Fruit fly (Drosophila melanogaster) whole organism, larva: ENCODE results near the gene primo-2.
A peak's percentile ranks its signal among the peaks of the same experiment; 100 is the strongest.

Experiments used
- noc ChIP-seq: fragments of 200-800 bp; sonication (Bioruptor generic); optimal IDR thresholded peaks from 3 replicates; lab custom pipeline; 2019; ENCODE audit warnings: missing biosample characterization, mild to moderate bottlenecking, missing genetic modification characterization, moderate library complexity

primo-2 gene

DNA sequence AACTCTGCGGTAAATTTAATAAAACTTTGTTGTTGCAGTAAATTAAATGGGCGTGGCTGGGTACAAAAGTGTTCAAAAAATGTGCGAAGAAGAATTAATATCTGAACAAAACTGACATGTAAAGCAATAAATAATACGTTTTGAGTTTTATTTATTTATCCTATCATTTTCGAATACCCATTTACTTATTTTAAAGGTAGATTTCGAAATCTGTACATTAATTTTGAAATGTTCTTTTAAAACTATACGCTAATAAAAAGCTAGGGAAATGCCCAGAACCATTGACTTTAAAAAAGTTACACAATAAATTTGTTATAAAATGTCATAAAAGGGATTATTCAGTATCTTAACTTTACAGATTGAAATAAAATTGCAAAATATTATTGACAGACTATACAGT is at the start of gene primo-2, which contains the start of gene primo-1:
Gene primo-2 (minus strand): TSS at position 101 of the 400 bp plus-strand sequence.
Gene primo-1 (minus strand): TSS at position 101 of the 400 bp plus-strand sequence.
- TF ChIP-seq noc: no peak

DNA sequence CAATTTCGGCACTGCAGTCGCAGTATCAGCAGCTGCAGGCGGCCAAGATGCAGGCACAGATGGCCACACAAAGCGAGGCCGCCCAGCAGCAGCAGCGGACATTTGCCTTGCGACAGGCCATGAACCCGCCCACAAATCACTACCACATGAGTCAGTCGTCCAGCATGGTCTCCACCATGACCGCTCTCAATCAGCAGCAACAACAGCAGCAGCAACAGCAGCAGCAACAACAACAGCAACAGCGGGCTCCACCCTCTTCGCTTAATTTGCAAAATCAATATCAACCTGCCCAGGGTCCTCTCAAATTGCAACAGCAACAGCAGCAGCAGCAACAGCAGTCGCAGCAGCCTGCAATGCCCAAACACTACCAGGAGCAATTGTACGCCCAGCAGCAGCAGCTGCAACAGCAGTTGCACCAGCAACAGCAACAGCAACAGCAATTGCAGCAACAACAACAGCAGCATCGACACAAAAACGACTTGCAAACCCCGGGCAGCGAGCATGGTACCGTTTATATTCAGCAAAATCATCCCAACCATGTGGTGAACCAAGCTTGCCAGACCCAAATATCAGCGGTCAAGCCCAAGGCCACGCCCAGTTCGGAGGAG is 34.5 kb upstream of the primo-2 start:
- TF ChIP-seq noc: no peak

DNA sequence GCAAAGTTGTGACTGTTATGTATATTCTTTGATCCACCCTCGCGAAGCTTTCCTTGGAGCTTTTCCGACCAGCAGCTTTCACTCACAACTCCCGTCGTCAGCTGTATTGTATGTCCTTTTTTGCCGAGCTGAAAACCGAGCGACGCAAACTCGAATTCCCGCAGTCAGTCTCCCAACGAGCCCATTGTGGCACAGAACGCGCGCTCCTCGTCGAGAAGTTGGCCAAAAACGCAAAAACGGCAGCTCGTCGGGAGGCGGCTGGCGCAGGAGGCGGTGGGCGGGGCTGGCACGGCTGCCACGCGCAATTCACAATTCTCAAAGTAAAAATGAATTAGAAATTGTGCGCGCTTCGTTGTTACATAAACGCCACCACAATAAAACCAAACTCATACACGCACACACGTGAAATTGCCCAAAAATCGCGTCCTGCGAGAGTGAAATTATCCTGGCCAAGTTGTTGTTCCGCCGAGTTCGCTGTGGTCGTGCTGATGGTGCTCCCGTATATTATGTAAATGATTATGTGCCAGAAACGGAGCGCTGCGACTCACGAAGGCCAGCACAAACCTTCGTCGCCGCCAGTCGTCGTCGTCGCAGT is 23.8 kb upstream of the primo-2 start:
- TF ChIP-seq noc: no peak

DNA sequence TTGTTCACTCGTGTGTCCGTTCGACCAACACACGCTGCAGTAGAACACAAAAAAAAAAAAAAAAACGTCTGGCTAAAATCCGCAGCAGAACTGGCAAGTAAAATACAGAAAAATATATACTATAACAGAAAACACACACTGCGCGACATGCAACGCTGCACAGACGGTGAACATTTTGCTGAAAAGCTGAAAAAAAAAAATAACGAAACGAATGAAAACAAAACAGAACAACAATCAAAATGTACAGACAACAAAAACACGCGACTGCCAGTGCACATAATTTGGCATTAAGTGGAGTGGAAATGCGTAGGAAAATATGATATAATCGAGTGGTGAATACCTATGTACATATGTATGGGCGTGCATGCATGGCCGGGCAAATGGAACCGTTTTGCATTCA is 18.4 kb upstream of the primo-2 start:
- TF ChIP-seq noc: no peak

DNA sequence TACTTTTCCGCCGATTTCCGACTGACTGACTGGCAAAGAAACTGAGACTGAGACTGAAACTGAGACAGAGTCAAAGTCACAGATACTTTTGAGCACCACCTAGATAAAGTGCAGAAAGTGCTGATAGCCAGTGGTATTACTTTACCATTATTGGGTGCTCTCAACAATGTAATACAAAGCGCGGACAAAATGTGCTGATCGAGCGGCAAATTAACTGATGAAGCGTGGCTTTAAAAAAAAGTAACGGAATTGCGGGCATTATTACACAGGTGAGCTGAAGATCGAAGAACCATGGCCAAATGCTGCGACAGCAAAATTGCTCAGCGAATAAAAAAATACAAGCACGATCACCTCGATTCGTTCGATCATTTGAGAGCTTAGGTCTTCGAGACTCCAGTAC is 17.3 kb upstream of the primo-2 start:
- TF ChIP-seq noc: no peak

DNA sequence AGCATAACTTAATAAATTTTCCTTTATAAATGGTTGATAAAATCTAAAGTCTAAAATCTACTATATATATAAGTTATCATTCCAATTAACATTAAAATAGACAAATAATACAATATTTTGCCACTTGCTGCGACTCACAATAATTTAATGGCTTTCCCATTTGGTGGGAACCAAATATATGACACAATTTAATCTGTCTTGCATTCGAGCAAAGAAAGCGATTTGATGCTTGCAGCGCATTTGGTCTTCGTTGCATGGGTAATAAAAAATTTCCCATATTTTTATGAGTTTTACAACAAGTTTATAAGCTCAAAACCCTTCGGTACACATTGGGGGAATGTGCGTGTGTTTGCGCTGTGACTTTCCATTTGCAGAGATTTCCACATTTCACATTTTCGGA is 15.2 kb upstream of the primo-2 start:
- no peak for TF ChIP-seq noc

DNA sequence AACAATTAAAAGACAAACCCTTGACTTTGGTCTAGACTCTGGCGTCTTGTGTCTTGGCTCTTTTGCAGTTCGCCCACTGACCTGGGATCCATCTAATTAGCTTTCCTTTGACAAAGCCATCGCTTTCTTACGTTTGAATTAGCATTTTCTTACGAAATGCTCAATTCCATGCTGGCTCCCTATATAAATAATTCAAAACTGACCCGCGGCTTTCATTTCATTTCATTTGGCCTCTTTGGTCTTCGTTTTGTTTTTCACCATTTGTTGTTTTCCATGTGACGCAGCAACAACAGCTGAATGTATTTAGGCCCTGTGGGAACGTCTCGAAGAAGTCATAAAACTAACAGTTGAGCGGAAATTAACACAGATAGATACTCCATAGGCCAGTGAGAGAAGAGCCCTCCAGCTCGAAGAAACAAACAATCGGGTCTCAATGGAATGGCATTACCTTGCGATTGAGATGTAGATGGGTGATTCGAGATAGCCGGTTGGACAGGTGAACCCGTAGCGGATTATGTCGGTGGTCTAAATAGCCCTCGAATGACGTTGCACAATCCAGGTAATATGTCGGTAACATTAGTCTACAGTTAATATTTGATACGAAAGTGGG is 12.5 kb upstream of the primo-2 start:
- TF ChIP-seq noc: no peak

DNA sequence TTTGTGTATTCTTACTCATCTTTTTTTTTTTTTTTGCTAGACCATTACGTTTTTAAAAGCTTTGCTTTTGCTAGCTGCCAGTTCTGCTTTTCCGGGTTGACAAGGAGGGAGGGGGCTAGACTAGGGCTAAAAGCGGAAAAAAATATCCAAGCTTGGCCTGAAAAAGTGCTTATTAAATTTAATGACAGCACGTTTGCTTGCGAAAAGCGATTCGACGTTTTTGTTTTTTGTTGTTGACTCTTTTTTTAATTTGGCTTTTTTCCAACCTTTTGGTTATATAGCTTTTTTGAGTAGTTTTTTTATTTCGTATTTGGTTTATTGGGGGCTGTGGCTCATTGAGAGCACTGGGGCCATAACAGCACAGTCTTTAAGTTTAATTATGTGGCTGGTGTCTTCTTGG is 10.8 kb upstream of the primo-2 start:
- no peak for TF ChIP-seq noc

DNA sequence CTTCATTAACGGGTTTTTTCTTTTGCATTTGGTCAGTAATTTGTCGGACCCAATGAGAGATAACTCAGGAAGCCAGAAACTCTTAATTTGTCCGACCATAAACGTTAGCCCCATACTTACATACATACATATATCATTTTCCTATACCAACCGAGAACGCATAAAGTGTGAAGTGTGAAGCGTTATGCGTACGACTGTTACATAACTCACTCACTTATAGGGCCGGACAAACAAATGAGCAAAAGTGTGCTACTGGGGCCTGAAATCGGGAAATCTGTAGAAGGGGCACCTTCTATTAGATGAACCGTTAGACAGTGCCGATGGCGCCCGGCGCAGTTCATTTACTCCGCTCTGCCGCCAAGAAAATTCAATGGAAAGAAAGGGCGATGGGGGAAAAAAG is 10.4 kb upstream of the primo-2 start:
- TF ChIP-seq noc: no peak

DNA sequence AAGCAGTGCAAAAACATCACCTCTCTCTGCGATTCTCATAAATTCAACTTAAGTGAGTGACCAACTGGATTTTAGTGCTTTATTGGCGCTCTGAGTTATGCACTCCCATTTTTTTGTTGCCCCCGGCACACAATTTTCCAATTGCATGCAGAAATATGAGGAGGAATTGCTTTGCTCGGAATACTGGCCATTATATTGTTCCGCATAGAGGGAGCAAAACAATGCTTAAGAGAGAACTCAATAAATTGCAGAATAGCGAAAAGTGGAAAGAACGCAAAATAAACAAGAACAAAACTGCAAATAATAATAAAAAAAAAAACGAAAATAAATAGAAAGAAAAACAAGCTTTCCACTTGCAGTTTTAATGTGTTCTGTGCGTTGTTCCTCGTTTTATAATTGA is 9.2 kb upstream of the primo-2 start:
- TF ChIP-seq noc: no peak

DNA sequence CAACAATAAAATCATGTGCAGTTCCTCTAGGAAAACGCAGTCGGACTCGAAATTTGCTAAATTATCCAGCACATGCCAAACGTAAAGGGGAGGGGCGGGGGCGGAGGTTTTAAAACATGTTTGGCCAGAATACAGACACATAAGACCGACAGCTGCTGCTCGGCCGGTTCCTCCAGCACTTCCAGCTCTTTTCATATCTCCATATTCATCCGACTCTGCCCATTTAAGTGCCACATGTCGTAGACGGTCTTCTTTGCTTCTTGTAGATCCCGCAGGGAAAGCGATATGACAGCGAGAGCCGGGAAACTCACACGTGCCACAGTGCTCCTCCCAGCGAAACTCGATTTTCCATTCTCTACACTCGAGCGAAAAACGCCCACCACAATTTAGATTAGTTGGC is 7.4 kb upstream of the primo-2 start:
- TF ChIP-seq noc: no peak

DNA sequence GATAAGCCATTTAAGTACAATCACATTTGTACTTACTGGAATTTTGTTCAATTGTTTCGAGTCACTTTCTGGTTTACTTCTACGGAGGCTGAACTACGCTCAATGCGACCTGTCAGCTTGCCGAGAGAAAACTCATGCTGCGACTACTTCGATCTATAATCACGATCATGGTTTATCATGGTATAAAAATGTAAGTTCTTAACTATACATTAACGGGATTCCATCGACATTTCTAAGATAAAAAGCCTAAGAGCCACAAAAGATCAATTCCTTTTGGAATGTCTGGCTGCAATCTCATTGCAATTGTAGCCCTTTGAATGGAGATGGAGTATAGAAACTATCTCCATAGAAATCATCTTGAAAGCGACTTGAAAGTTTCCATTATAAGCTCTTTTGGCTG is 6.4 kb upstream of the primo-2 start, which contains the start of gene Ubc87F:
Gene Ubc87F (minus strand): TSS at position 101 of the 400 bp plus-strand sequence.
- no peak for TF ChIP-seq noc

DNA sequence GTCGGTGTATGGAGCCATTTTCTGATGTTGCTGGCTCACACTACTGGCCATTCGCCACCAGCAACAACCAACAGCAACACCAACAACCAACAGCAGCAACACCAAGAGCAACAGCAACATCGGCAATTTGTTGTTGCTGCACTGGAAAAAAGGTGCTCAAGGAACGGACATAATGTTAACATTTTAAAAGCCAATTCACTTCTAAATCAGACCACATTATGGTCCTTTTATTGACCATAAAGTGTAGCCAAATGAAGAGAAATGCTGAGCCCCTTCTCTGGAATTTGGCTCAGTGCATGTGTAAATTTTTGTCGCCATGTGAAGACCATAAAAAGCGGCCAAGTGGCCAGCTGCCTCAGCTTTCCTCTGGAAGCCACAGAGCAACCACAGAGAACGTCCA is 5.2 kb upstream of the primo-2 start:
- TF ChIP-seq noc: no peak

DNA sequence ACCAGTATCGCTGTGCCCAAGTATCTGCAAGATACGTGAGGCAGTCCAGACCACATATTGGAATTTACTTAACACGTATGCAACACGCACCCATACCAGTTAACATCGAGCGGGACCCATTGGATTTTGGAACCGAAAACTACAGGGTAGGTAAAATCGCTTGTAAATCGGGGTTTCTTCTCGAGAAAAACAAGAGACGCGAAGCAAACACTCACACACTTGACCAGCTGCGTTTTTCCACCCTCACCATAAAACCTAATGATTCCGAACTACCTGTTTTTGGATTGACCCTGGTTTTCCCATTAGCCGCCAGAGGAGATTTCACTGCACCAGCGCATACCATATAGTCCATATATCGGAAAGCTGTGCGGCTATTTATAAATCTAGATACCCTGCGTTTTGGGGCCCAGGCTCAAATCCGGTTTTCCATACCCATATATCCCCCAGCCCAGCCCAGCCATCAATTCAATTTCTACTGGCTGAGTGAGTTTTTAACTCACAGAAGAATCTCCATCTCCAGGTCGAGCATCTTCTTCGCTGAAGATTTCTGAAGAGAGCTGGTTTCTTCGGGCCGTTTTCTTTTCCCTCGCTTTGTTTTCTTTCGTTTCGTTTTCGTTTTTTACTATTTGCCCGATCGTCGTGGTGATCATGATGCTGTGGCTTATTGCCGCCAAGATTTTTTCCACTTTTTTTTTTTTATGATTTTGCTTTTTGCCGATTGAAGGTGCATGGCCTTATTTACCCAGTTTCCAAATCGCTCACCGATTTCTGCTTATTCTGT is 4.2 kb upstream of the primo-2 start:
- TF ChIP-seq noc: no peak

DNA sequence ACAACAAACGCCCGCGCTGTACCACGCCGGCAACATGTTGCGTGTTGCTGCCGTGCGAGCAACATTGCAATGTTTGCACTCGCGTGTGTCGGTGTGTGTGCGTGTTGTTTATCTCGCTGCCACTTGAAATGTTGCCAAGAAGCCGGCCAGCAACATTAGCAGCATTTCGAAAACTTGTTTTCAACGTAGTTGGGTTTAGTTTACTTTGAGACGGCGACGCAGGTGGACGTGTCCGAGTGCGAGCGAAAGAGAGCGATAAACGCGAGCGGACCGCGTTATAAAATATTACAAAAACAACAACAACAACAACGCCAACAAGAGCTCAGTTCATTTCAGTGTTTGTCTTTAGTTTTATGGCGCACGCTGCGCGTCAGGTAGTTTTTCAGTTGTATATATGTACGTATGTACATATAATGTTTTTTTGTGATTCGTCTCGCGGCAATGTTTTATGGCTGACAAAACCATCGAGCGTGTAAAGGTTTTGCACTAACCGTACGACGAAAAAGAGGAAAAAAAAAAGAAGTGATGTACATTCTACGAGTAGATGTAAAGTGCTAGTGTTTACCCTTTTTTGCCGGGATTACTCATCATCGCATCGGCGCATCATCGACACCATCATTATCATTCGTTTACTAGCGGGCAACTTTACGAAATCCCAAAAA is 3.5 kb upstream of the primo-2 start, which contains the start of gene kmr:
Gene kmr (plus strand): TSS at position 196 of the 662 bp plus-strand sequence.
- TF ChIP-seq noc: peak; percentile 29

DNA sequence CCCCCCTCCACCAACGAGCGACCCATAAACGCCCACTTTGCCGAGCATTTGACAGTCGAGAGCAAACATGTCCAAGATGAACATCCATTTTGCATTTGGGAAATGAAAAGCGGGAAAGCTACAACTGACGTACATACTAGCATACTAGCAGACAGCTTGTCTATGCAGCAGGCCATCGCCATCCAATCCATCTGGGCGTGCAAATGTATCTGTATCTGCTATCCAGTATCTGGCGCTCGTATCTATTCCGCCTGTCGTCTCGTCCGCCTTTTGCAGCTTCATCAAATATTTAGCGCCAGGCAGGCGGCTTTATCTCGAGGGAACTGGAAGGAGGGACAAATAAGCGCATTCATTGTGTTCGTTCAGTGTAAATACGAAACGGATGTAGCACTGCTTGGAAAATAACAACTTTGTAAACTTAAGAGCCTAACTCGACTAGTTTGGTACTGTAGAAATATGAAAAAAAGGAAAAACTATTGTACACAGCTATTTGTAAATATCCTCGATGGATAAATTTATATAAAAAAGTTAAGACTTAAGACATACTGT is 2.4 kb upstream of the primo-2 start:
- no peak for TF ChIP-seq noc
